Fruit fly (Drosophila melanogaster) whole organism, embryonic: ENCODE measurements around the gene CG4880.

Experiments used
- CG3065 ChIP-seq: fragments of 200-800 bp; sonication (Bioruptor generic); optimal IDR thresholded peaks from 2 replicates; lab custom pipeline; 2016; ENCODE audit warnings: missing biosample characterization, missing genetic modification characterization
- CG7357 ChIP-seq: fragments of 200-800 bp; sonication (Bioruptor generic); IDR thresholded peaks from 3 replicates; pipeline ENCODE4 v1.3.6; 2022; ENCODE audit warnings: missing biosample characterization, missing genetic modification characterization
- Doc2 ChIP-seq: fragments of 200-800 bp; sonication (Bioruptor generic); IDR thresholded peaks from 2 replicates; pipeline ENCODE4 v1.3.6; 2022; ENCODE audit warnings: missing biosample characterization, missing genetic modification characterization
- Ets65A ChIP-seq: fragments of 200-800 bp; sonication (Bioruptor generic); peaks from one replicate; lab custom pipeline; 2016; ENCODE audit warnings: missing biosample characterization, missing genetic modification characterization
- Mad ChIP-seq: fragments of 200-800 bp; sonication (Bioruptor generic); optimal IDR thresholded peaks from 2 replicates; lab custom pipeline; 2016; ENCODE audit warnings: missing biosample characterization, missing genetic modification characterization
- cato ChIP-seq: fragments of 200-800 bp; sonication (Bioruptor generic); optimal IDR thresholded peaks from 2 replicates; lab custom pipeline; 2016; ENCODE audit warnings: missing biosample characterization, missing genetic modification characterization, borderline replicate concordance
- danr ChIP-seq: fragments of 200-800 bp; sonication (Bioruptor generic); IDR thresholded peaks from 2 replicates; pipeline ENCODE4 v1.3.6; 2022; ENCODE audit warnings: missing biosample characterization, missing genetic modification characterization
- pho ChIP-seq: fragments of 200-800 bp; sonication (Bioruptor generic); optimal IDR thresholded peaks from 2 replicates; lab custom pipeline; 2016; ENCODE audit warnings: missing biosample characterization, missing genetic modification characterization
- pzg ChIP-seq: fragments of 200-800 bp; sonication (Bioruptor generic); optimal IDR thresholded peaks from 3 replicates; lab custom pipeline; 2018; ENCODE audit warnings: missing biosample characterization, mild to moderate bottlenecking, missing genetic modification characterization, moderate library complexity
- zen2 ChIP-seq: fragments of 200-800 bp; sonication (Bioruptor generic); IDR thresholded peaks from 3 replicates; pipeline ENCODE4 v1.3.6; 2022; ENCODE audit warnings: missing biosample characterization, missing genetic modification characterization; ENCODE audit not compliant: partially characterized antibody

- no peak for TF ChIP-seq CG3065 (GFP tag; lab: Kevin White, UChicago)
- TF ChIP-seq pzg (GFP tag; lab: Kevin White, UChicago): no peak
- TF ChIP-seq zen2: no peak
- TF ChIP-seq danr (GFP tag; lab: Robert Waterston, UW): no peak
- no peak for TF ChIP-seq Mad (GFP tag; lab: Kevin White, UChicago)
- no peak for TF ChIP-seq pho
- no peak for TF ChIP-seq cato
- TF ChIP-seq CG7357 (GFP tag; lab: Robert Waterston, UW): no peak
- TF ChIP-seq Ets65A (GFP tag; lab: Kevin White, UChicago): no peak
- no peak for TF ChIP-seq Doc2 (GFP tag; lab: Robert Waterston, UW)
Observed at dm6 chrX:16922626-16923025, 36.0 kb downstream of the CG4880 start.
